Worm (Caenorhabditis elegans): ENCODE measurements around the gene pitr-2.

pitr-2 gene

DNA sequence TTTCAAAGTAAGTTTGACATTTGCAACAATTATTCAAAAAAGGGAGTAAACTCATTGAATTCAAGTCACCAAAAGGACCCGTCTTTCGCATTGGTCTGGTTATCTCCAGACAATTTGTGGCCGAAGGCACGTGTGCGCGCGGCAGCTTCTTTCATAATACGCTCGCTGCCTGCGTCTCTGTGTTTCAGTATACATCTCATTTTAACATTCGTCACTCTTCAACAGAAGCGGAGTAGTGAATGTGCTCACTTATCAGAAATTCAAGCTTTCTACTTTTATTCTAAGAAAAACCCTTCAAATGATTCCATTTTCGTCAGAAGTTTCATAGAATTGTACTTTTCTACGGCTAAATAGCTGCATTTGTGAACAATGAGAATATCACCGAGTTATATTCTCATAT, 9.0 kb downstream of the pitr-2 start (continued):
- TF ChIP-seq xbp-1 (tag; optimal IDR thresholded peaks at IDR 0.05) (peak; percentile 64), dsc-1 (tag; optimal IDR thresholded peaks at IDR 0.05) (peak; percentile 84), blmp-1 (tag; optimal IDR thresholded peaks at IDR 0.05) (no peak), egl-27 (tag; optimal IDR thresholded peaks at IDR 0.05) (no peak), egl-13 (tag; optimal IDR thresholded peaks at IDR 0.05) (peak; percentile 76), fos-1 (tag; optimal IDR thresholded peaks at IDR 0.05) (peak; percentile 52), swsn-7 (tag; optimal IDR thresholded peaks at IDR 0.05) (peak; percentile 65)

ce11 chrV:9127773-9128172, 9.7 kb downstream of the pitr-2 start, which contains the start of gene F21C10.3:
Gene F21C10.3, plus strand, starts transcription at chrV:9128073.
- TF ChIP-seq mab-9 (GFP tag; IDR thresholded peaks at IDR 0.05): no peak
- TF ChIP-seq unc-30 (tag; optimal IDR thresholded peaks at IDR 0.05): no peak
- TF ChIP-seq efl-3 (GFP tag; optimal IDR thresholded peaks at IDR 0.05): no peak
- no peak for TF ChIP-seq ceh-8 (GFP tag; optimal IDR thresholded peaks at IDR 0.05)
- no peak for TF ChIP-seq ztf-11 (tag; optimal IDR thresholded peaks at IDR 0.05)
- no peak for TF ChIP-seq C16A3.4 (tag; optimal IDR thresholded peaks at IDR 0.05)
- no peak for TF ChIP-seq ama-1 (optimal IDR thresholded peaks at IDR 0.05)
- TF ChIP-seq C04F5.9 (tag; optimal IDR thresholded peaks at IDR 0.05): no peak
- no peak for TF ChIP-seq lin-15B (tag; optimal IDR thresholded peaks at IDR 0.05)
- no peak for TF ChIP-seq nhr-90 (tag; optimal IDR thresholded peaks at IDR 0.05; ENCODE audit: poor library complexity)
- TF ChIP-seq tbx-2 (tag; optimal IDR thresholded peaks at IDR 0.05): no peak
- TF ChIP-seq pqm-1 (tag; optimal IDR thresholded peaks at IDR 0.05): no peak
- no peak for TF ChIP-seq F16B12.6 (tag; optimal IDR thresholded peaks at IDR 0.05)
- TF ChIP-seq sptf-1 (tag; optimal IDR thresholded peaks at IDR 0.05): no peak
- no peak for TF ChIP-seq hlh-17 (GFP tag; optimal IDR thresholded peaks at IDR 0.05; ENCODE audit: borderline replicate concordance)
- no peak for TF ChIP-seq nhr-71 (tag; optimal IDR thresholded peaks at IDR 0.05)
- TF ChIP-seq ceh-63 (GFP tag; optimal IDR thresholded peaks at IDR 0.05): no peak
- TF ChIP-seq lin-39 (tag; optimal IDR thresholded peaks at IDR 0.05): no peak

ce11 chrV:9126316-9126715, 11.2 kb downstream of the pitr-2 start, which contains the start of gene F21C10.4:
Gene F21C10.4, plus strand, starts transcription at chrV:9126616.
- TF ChIP-seq efl-1 (optimal IDR thresholded peaks at IDR 0.05): no peak
- peak in 1 of 2 experiments; percentile 35 for TF ChIP-seq efl-1 (GFP tag; optimal IDR thresholded peaks at IDR 0.05 in 1 of 2)
- no peak for TF ChIP-seq nhr-90 (tag; optimal IDR thresholded peaks at IDR 0.05; ENCODE audit: poor library complexity)
- TF ChIP-seq nhr-84 (tag; optimal IDR thresholded peaks at IDR 0.05): no peak

ce11 chrV:9125345-9125744, 12.2 kb downstream of the pitr-2 start, which contains the start of gene F21C10.5:
Gene F21C10.5, plus strand, starts transcription at chrV:9125645.
- TF ChIP-seq nhr-47 (tag; optimal IDR thresholded peaks at IDR 0.05): no peak
- TF ChIP-seq hlh-4 (tag; optimal IDR thresholded peaks at IDR 0.05): no peak
- no peak for TF ChIP-seq snu-23 (GFP tag; optimal IDR thresholded peaks at IDR 0.05)
- TF ChIP-seq ztf-11 (tag; optimal IDR thresholded peaks at IDR 0.05): no peak
- no peak for TF ChIP-seq sup-37 (GFP tag; optimal IDR thresholded peaks at IDR 0.05)
- no peak for TF ChIP-seq nhr-84 (tag; optimal IDR thresholded peaks at IDR 0.05)
- no peak for TF ChIP-seq rnt-1 (tag; optimal IDR thresholded peaks at IDR 0.05)
- TF ChIP-seq nhr-11 (tag; optimal IDR thresholded peaks at IDR 0.05): no peak
- TF ChIP-seq vab-15 (tag; optimal IDR thresholded peaks at IDR 0.05): no peak
- no peak for TF ChIP-seq C16A3.4 (tag; optimal IDR thresholded peaks at IDR 0.05)
- TF ChIP-seq nhr-76 (tag; optimal IDR thresholded peaks at IDR 0.05): no peak

ce11 chrV:9124180-9124579, 13.3 kb downstream of the pitr-2 start, which contains the start of gene F21C10.6:
Gene F21C10.6, plus strand, starts transcription at chrV:9124480.
- TF ChIP-seq nhr-237 (tag; optimal IDR thresholded peaks at IDR 0.05): no peak
- TF ChIP-seq nhr-76 (tag; optimal IDR thresholded peaks at IDR 0.05): no peak
- TF ChIP-seq ceh-82 (tag; optimal IDR thresholded peaks at IDR 0.05): no peak
- no peak for TF ChIP-seq hlh-17 (GFP tag; optimal IDR thresholded peaks at IDR 0.05; ENCODE audit: borderline replicate concordance)
- TF ChIP-seq nhr-12 (tag; optimal IDR thresholded peaks at IDR 0.05): no peak
- no peak for TF ChIP-seq hlh-4 (tag; optimal IDR thresholded peaks at IDR 0.05)
- no peak for TF ChIP-seq elt-2 (tag; optimal IDR thresholded peaks at IDR 0.05)
- TF ChIP-seq zip-4 (GFP tag; optimal IDR thresholded peaks at IDR 0.05): no peak
- TF ChIP-seq lin-13 (GFP tag; optimal IDR thresholded peaks at IDR 0.05): no peak
- no peak for TF ChIP-seq fos-1 (tag; optimal IDR thresholded peaks at IDR 0.05)
- TF ChIP-seq dpl-1 (GFP tag; optimal IDR thresholded peaks at IDR 0.05): no peak
- TF ChIP-seq nhr-19 (GFP tag; conservative IDR thresholded peaks at IDR 0.05): no peak
- no peak for TF ChIP-seq grh-1 (GFP tag; IDR thresholded peaks at IDR 0.05)
- no peak for TF ChIP-seq ceh-63 (GFP tag; optimal IDR thresholded peaks at IDR 0.05)
- TF ChIP-seq skn-1 (tag; optimal IDR thresholded peaks at IDR 0.05): no peak
- TF ChIP-seq C04F5.9 (tag; optimal IDR thresholded peaks at IDR 0.05): no peak
- no peak for TF ChIP-seq snu-23 (GFP tag; optimal IDR thresholded peaks at IDR 0.05)
- TF ChIP-seq efl-3 (GFP tag; optimal IDR thresholded peaks at IDR 0.05): no peak
- TF ChIP-seq sptf-1 (tag; optimal IDR thresholded peaks at IDR 0.05): no peak
